Fruit fly (Drosophila melanogaster) whole organism, embryonic: ENCODE measurements around the gene scpr-B.

ENCODE experiments used
- Abd-B ChIP-seq: fragments of 200-800 bp; sonication (Bioruptor generic); optimal IDR thresholded peaks from 2 replicates; lab custom pipeline; 2018; ENCODE audit warnings: missing biosample characterization, mild to moderate bottlenecking, missing genetic modification characterization, moderate library complexity
- Atf-2 ChIP-seq: fragments of 200-800 bp; sonication (Bioruptor generic); optimal IDR thresholded peaks from 2 replicates; lab custom pipeline; 2016; ENCODE audit warnings: missing biosample characterization, missing genetic modification characterization
- BEAF-32 ChIP-seq: fragments of 200-800 bp; sonication (Bioruptor generic); optimal IDR thresholded peaks from 3 replicates; lab custom pipeline; 2017; ENCODE audit warnings: missing biosample characterization, missing genetic modification characterization, mild to moderate bottlenecking, moderate library complexity, missing genetic modification reagents
- Bteb2 ChIP-seq: fragments of 200-800 bp; sonication (Bioruptor generic); optimal IDR thresholded peaks from 2 replicates; lab custom pipeline; 2016; ENCODE audit warnings: missing biosample characterization, missing genetic modification characterization
- CG10462 ChIP-seq: fragments of 200-800 bp; sonication (Bioruptor generic); optimal IDR thresholded peaks from 2 replicates; lab custom pipeline; 2016; ENCODE audit warnings: missing biosample characterization, missing genetic modification characterization
- CG12219 ChIP-seq: fragments of 200-800 bp; sonication (Bioruptor generic); optimal IDR thresholded peaks from 3 replicates; lab custom pipeline; 2018; ENCODE audit warnings: missing biosample characterization, mild to moderate bottlenecking, missing genetic modification characterization
- CG12391 ChIP-seq: fragments of 200-800 bp; sonication (Bioruptor generic); optimal IDR thresholded peaks from 3 replicates; lab custom pipeline; 2018; ENCODE audit warnings: missing biosample characterization, mild to moderate bottlenecking, missing genetic modification characterization, moderate library complexity
- CG14050 ChIP-seq: fragments of 200-800 bp; sonication (Bioruptor generic); IDR thresholded peaks from 3 replicates; pipeline ENCODE4 v1.3.6; 2022; ENCODE audit warnings: missing biosample characterization, missing genetic modification characterization
- CG17359 ChIP-seq: fragments of 200-800 bp; sonication (Bioruptor generic); optimal IDR thresholded peaks from 3 replicates; lab custom pipeline; 2018; ENCODE audit warnings: missing biosample characterization, mild to moderate bottlenecking, missing genetic modification characterization, moderate library complexity
- CG17612 ChIP-seq: fragments of 200-800 bp; sonication (Bioruptor generic); IDR thresholded peaks from 2 replicates; pipeline ENCODE4 v1.3.6; 2022; ENCODE audit warnings: missing biosample characterization, missing genetic modification characterization
- CG18619 ChIP-seq: fragments of 200-800 bp; sonication (Bioruptor generic); optimal IDR thresholded peaks from 3 replicates; lab custom pipeline; 2017; ENCODE audit warnings: missing biosample characterization, mild to moderate bottlenecking, missing genetic modification characterization
- CG2129 ChIP-seq: fragments of 200-800 bp; sonication (Bioruptor generic); IDR thresholded peaks from 2 replicates; pipeline ENCODE4 v1.3.6; 2022; ENCODE audit warnings: missing biosample characterization, missing genetic modification characterization; ENCODE audit not compliant: partially characterized antibody
- CG30020 ChIP-seq: fragments of 200-800 bp; optimal IDR thresholded peaks from 2 replicates; lab custom pipeline; 2019; ENCODE audit warnings: missing biosample characterization, mild to moderate bottlenecking, missing genetic modification characterization, moderate library complexity
- CG31441 ChIP-seq: fragments of 200-800 bp; sonication (Bioruptor generic); IDR thresholded peaks from 2 replicates; pipeline ENCODE4 v1.3.6; 2022; ENCODE audit warnings: missing biosample characterization, missing genetic modification characterization
- CG32772 ChIP-seq: fragments of 200-800 bp; sonication (Bioruptor generic); IDR thresholded peaks from 2 replicates; pipeline ENCODE4 v1.3.6; 2022; ENCODE audit warnings: missing biosample characterization, missing genetic modification characterization
- CG33213 ChIP-seq: fragments of 200-800 bp; sonication (Bioruptor generic); optimal IDR thresholded peaks from 3 replicates; lab custom pipeline; 2016; ENCODE audit warnings: missing biosample characterization, missing genetic modification characterization
- CG34224 ChIP-seq: fragments of 200-800 bp; sonication (Bioruptor generic); IDR thresholded peaks from 3 replicates; pipeline ENCODE4 v1.3.6; 2022; ENCODE audit warnings: missing biosample characterization, missing genetic modification characterization; ENCODE audit not compliant: partially characterized antibody
- CG6689 ChIP-seq: fragments of 200-800 bp; sonication (Bioruptor generic); IDR thresholded peaks from 2 replicates; pipeline ENCODE4 v1.3.6; 2022; ENCODE audit warnings: missing biosample characterization, missing genetic modification characterization
- CG6765 ChIP-seq: fragments of 200-800 bp; sonication (Bioruptor generic); optimal IDR thresholded peaks from 3 replicates; lab custom pipeline; 2017; ENCODE audit warnings: missing biosample characterization, mild to moderate bottlenecking, missing genetic modification characterization
- CG7556 ChIP-seq: fragments of 200-800 bp; sonication (Bioruptor generic); optimal IDR thresholded peaks from 2 replicates; lab custom pipeline; 2017; ENCODE audit warnings: missing biosample characterization, mild to moderate bottlenecking, missing genetic modification characterization
- CkIIα-i1 ChIP-seq: fragments of 200-800 bp; sonication (Bioruptor generic); IDR thresholded peaks from 2 replicates; pipeline ENCODE4 v1.3.6; 2022; ENCODE audit warnings: missing biosample characterization, missing genetic modification characterization
- D ChIP-seq, 2 experiments: fragments of 200-800 bp in 1 of 2; fragments of >200 bp in 1 of 2; sonication (Bioruptor generic) in 1 of 2; optimal IDR thresholded peaks; 2 replicates in 1 of 2; 3 replicates in 1 of 2; lab custom pipeline; 2017; ENCODE audit warnings: mild to moderate bottlenecking in 1 of 2, missing biosample characterization in 1 of 2, missing genetic modification characterization in 1 of 2, missing genetic modification reagents in 1 of 2
- Dbx ChIP-seq: fragments of 200-800 bp; sonication (Bioruptor generic); IDR thresholded peaks from 3 replicates; pipeline ENCODE4 v1.3.6; 2022; ENCODE audit warnings: missing biosample characterization, missing genetic modification characterization
- MBD-R2 ChIP-seq: fragments of 200-800 bp; sonication (Bioruptor generic); IDR thresholded peaks from 2 replicates; pipeline ENCODE4 v1.3.6; 2022; ENCODE audit warnings: missing biosample characterization, missing genetic modification characterization
- Mad ChIP-seq: fragments of 200-800 bp; sonication (Bioruptor generic); optimal IDR thresholded peaks from 2 replicates; lab custom pipeline; 2016; ENCODE audit warnings: missing biosample characterization, missing genetic modification characterization
- Mes4 ChIP-seq: fragments of 200-800 bp; sonication (Bioruptor generic); optimal IDR thresholded peaks from 2 replicates; lab custom pipeline; 2016; ENCODE audit warnings: missing biosample characterization, missing genetic modification characterization
- Nf-YC ChIP-seq: fragments of 200-800 bp; optimal IDR thresholded peaks from 3 replicates; lab custom pipeline; 2019; ENCODE audit warnings: missing biosample characterization, mild to moderate bottlenecking, missing genetic modification characterization, moderate library complexity
- Rx ChIP-seq: fragments of 200-800 bp; sonication (Bioruptor generic); IDR thresholded peaks from 2 replicates; pipeline ENCODE4 v1.3.6; 2022; ENCODE audit warnings: missing biosample characterization, missing genetic modification characterization
- Sry-β ChIP-seq: fragments of 200-800 bp; sonication (Bioruptor generic); optimal IDR thresholded peaks from 2 replicates; lab custom pipeline; 2018; ENCODE audit warnings: missing biosample characterization, mild to moderate bottlenecking, missing genetic modification characterization, moderate library complexity
- Xrp1 ChIP-seq: fragments of 200-800 bp; sonication (Bioruptor generic); IDR thresholded peaks from 2 replicates; pipeline ENCODE4 v1.3.6; 2022; ENCODE audit warnings: missing biosample characterization, missing genetic modification characterization
- cad ChIP-seq: fragments of >200 bp; optimal IDR thresholded peaks from 2 replicates; lab custom pipeline; 2017; ENCODE audit warnings: missing biosample characterization, missing genetic modification characterization
- chm ChIP-seq: fragments of 200-800 bp; sonication (Bioruptor generic); IDR thresholded peaks from 2 replicates; pipeline ENCODE4 v1.3.6; 2022; ENCODE audit warnings: missing biosample characterization, missing genetic modification characterization
- croc ChIP-seq: fragments of 200-800 bp; sonication (Bioruptor generic); conservative IDR thresholded peaks from 3 replicates; pipeline ENCODE4 v1.3.6; 2022; ENCODE audit warnings: missing biosample characterization, missing genetic modification characterization
- exex ChIP-seq: fragments of 200-800 bp; sonication (Bioruptor generic); optimal IDR thresholded peaks from 4 replicates; lab custom pipeline; 2018; ENCODE audit warnings: missing biosample characterization, mild to moderate bottlenecking, missing genetic modification characterization, moderate library complexity
- fd3F ChIP-seq: fragments of 200-800 bp; sonication (Bioruptor generic); optimal IDR thresholded peaks from 2 replicates; lab custom pipeline; 2018; ENCODE audit warnings: missing biosample characterization, mild to moderate bottlenecking, missing genetic modification characterization, moderate library complexity
- gce ChIP-seq: fragments of 200-800 bp; sonication (Bioruptor generic); IDR thresholded peaks from 3 replicates; pipeline ENCODE4 v1.3.6; 2022; ENCODE audit warnings: missing biosample characterization, missing genetic modification characterization
- gfzf ChIP-seq: fragments of 200-800 bp; sonication (Bioruptor generic); optimal IDR thresholded peaks from 2 replicates; lab custom pipeline; 2016; ENCODE audit warnings: missing biosample characterization, mild to moderate bottlenecking, missing genetic modification characterization, moderate library complexity
- hbn ChIP-seq: fragments of 200-800 bp; sonication (Bioruptor generic); IDR thresholded peaks from 2 replicates; pipeline ENCODE4 v1.3.6; 2022; ENCODE audit warnings: missing biosample characterization, missing genetic modification characterization; ENCODE audit not compliant: partially characterized antibody
- jigr1 ChIP-seq: fragments of 200-800 bp; sonication (Bioruptor generic); IDR thresholded peaks from 3 replicates; pipeline ENCODE4 v1.3.6; 2022; ENCODE audit warnings: missing biosample characterization, missing genetic modification characterization
- lbe ChIP-seq: fragments of 200-800 bp; sonication (Bioruptor generic); optimal IDR thresholded peaks from 2 replicates; lab custom pipeline; 2016; ENCODE audit warnings: missing biosample characterization, mild to moderate bottlenecking, missing genetic modification characterization
- mld ChIP-seq: fragments of 200-800 bp; sonication (Bioruptor generic); IDR thresholded peaks from 3 replicates; pipeline ENCODE4 v1.3.6; 2022; ENCODE audit warnings: missing biosample characterization, missing genetic modification characterization; ENCODE audit not compliant: partially characterized antibody
- nmo ChIP-seq: fragments of 200-800 bp; sonication (Bioruptor generic); optimal IDR thresholded peaks from 2 replicates; lab custom pipeline; 2018; ENCODE audit warnings: missing biosample characterization, mild to moderate bottlenecking, missing genetic modification characterization, moderate library complexity
- onecut ChIP-seq: fragments of 200-800 bp; sonication (Bioruptor generic); IDR thresholded peaks from 2 replicates; pipeline ENCODE4 v1.3.6; 2022; ENCODE audit warnings: missing biosample characterization, missing genetic modification characterization
- pnt ChIP-seq: fragments of 200-800 bp; sonication (Bioruptor generic); optimal IDR thresholded peaks from 3 replicates; lab custom pipeline; 2016; ENCODE audit warnings: missing biosample characterization, missing genetic modification characterization
- slou ChIP-seq: fragments of 200-800 bp; sonication (Bioruptor generic); optimal IDR thresholded peaks from 3 replicates; lab custom pipeline; 2016; ENCODE audit warnings: missing biosample characterization, missing genetic modification characterization
- slp2 ChIP-seq: fragments of 200-800 bp; sonication (Bioruptor generic); optimal IDR thresholded peaks from 2 replicates; lab custom pipeline; 2016; ENCODE audit warnings: missing biosample characterization, missing genetic modification characterization
- tup ChIP-seq: fragments of 200-800 bp; sonication (Bioruptor generic); optimal IDR thresholded peaks from 2 replicates; lab custom pipeline; 2016; ENCODE audit warnings: missing biosample characterization, mild to moderate bottlenecking, missing genetic modification characterization, moderate library complexity
- vnd ChIP-seq: fragments of 200-800 bp; sonication (Bioruptor generic); IDR thresholded peaks from 3 replicates; pipeline ENCODE4 v1.3.6; 2022; ENCODE audit warnings: missing biosample characterization, missing genetic modification characterization; ENCODE audit not compliant: partially characterized antibody
- yki ChIP-seq: fragments of >200 bp; optimal IDR thresholded peaks from 3 replicates; lab custom pipeline; 2018

Gene scpr-B

dm6 chr3R:11196648-11197388 is 44.0 kb downstream of the scpr-B start (continued):
- no peak for TF ChIP-seq hbn (GFP tag; lab: Robert Waterston, UW)
- peak; percentile 98 for TF ChIP-seq slou (GFP tag; lab: Kevin White, UChicago)
- TF ChIP-seq Mes4 (GFP tag; lab: Kevin White, UChicago), result peak; percentile 80
- TF ChIP-seq CG10462 (GFP tag; lab: Kevin White, UChicago), result peak; percentile 91
- no peak for TF ChIP-seq yki (lab: Kevin White, UChicago)
- TF ChIP-seq pnt (GFP tag; lab: Kevin White, UChicago), result peak; percentile 81
- peak; percentile 95 for TF ChIP-seq onecut (GFP tag; lab: Robert Waterston, UW)
- peak; percentile 100 for TF ChIP-seq CG31441 (GFP tag; lab: Robert Waterston, UW)
- peak; percentile 100 for TF ChIP-seq CG7556 (GFP tag; lab: Kevin White, UChicago)
- TF ChIP-seq Mad, result peak; percentile 86
- TF ChIP-seq croc (GFP tag; lab: Robert Waterston, UW), result peak; percentile 99
- peak; percentile 74 for TF ChIP-seq Atf-2
- peak; percentile 99 for TF ChIP-seq CG17359 (tag; lab: Kevin White, UChicago)
- peak; percentile 75 for TF ChIP-seq CG30020 (tag; lab: Kevin White, UChicago)
- peak; percentile 95 for TF ChIP-seq slp2
- peak; percentile 100 for TF ChIP-seq Abd-B (GFP tag; lab: Kevin White, UChicago)
- TF ChIP-seq tup, result peak; percentile 69
- no peak for TF ChIP-seq D (optimal IDR thresholded peaks at IDR 0.05; lab: Kevin White, UChicago)
- peak; percentile 99 for TF ChIP-seq D (GFP tag; optimal IDR thresholded peaks at IDR 0.05; lab: Kevin White, UChicago)
- TF ChIP-seq vnd (GFP tag; lab: Robert Waterston, UW), result no peak
- peak; percentile 99 for TF ChIP-seq CG12391 (tag; lab: Kevin White, UChicago)
- TF ChIP-seq chm, result peak; percentile 86
- peak; percentile 94 for TF ChIP-seq exex (tag; lab: Kevin White, UChicago)
- peak; percentile 98 for TF ChIP-seq CG32772
- no peak for TF ChIP-seq cad (GFP tag; lab: Kevin White, UChicago)
- no peak for TF ChIP-seq mld (GFP tag; lab: Robert Waterston, UW)
- TF ChIP-seq Sry-β (GFP tag; lab: Kevin White, UChicago), result peak; percentile 64
- peak; percentile 100 for TF ChIP-seq nmo (GFP tag; lab: Kevin White, UChicago)
- TF ChIP-seq lbe (GFP tag; lab: Kevin White, UChicago), result peak; percentile 85
- peak; percentile 95 for TF ChIP-seq CG17612 (GFP tag; lab: Robert Waterston, UW)
- no peak for TF ChIP-seq CG34224 (GFP tag; lab: Robert Waterston, UW)
- peak; percentile 87 for TF ChIP-seq CkIIα-i1 (GFP tag; lab: Robert Waterston, UW)
- peak; percentile 3 for TF ChIP-seq gfzf (GFP tag; lab: Kevin White, UChicago)
- TF ChIP-seq gce (GFP tag; lab: Robert Waterston, UW), result peak; percentile 96
- peak; percentile 99 for TF ChIP-seq jigr1
- peak; percentile 98 for TF ChIP-seq fd3F (GFP tag; lab: Kevin White, UChicago)
- peak; percentile 14 for TF ChIP-seq BEAF-32
- peak; percentile 97 for TF ChIP-seq CG14050 (GFP tag; lab: Robert Waterston, UW)
- TF ChIP-seq CG33213 (GFP tag; lab: Kevin White, UChicago), result no peak
- TF ChIP-seq CG6689 (GFP tag; lab: Robert Waterston, UW), result peak; percentile 99
- peak; percentile 98 for TF ChIP-seq Xrp1
- peak; percentile 92 for TF ChIP-seq CG12219 (GFP tag; lab: Kevin White, UChicago)
- peak; percentile 81 for TF ChIP-seq Bteb2 (GFP tag; lab: Kevin White, UChicago)
- peak; percentile 99 for TF ChIP-seq CG18619 (GFP tag; lab: Kevin White, UChicago)
- peak; percentile 99 for TF ChIP-seq Dbx
- peak; percentile 98 for TF ChIP-seq CG6765 (GFP tag; lab: Kevin White, UChicago)
- TF ChIP-seq Nf-YC (tag; lab: Kevin White, UChicago), result peak; percentile 88
- TF ChIP-seq MBD-R2, result peak; percentile 94
- no peak for TF ChIP-seq CG2129
- TF ChIP-seq Rx (GFP tag; lab: Robert Waterston, UW), result peak; percentile 90
